Fruit fly (Drosophila melanogaster) whole organism, pupa: Measurements from ENCODE around the gene Slu7.

Experiments used
- CG10348 ChIP-seq: fragments of 200-800 bp; sonication (Bioruptor generic); IDR thresholded peaks from 2 replicates; pipeline ENCODE4 v1.3.6; 2022; ENCODE audit warnings: missing biosample characterization, missing genetic modification characterization
- CG12605 ChIP-seq: fragments of 200-800 bp; sonication (Bioruptor generic); IDR thresholded peaks from 2 replicates; pipeline ENCODE4 v1.3.6; 2022; ENCODE audit warnings: missing biosample characterization, missing genetic modification characterization
- CG13204 ChIP-seq: fragments of 200-800 bp; sonication (Bioruptor generic); optimal IDR thresholded peaks from 2 replicates; lab custom pipeline; 2018; ENCODE audit warnings: missing biosample characterization, mild to moderate bottlenecking, missing genetic modification characterization, moderate library complexity
- CG14655 ChIP-seq: fragments of 200-800 bp; sonication (Bioruptor generic); optimal IDR thresholded peaks from 3 replicates; lab custom pipeline; 2017; ENCODE audit warnings: mild to moderate bottlenecking, missing biosample characterization, missing genetic modification reagents, missing genetic modification characterization
- CG15710 ChIP-seq: fragments of 200-800 bp; sonication (Bioruptor generic); optimal IDR thresholded peaks from 2 replicates; lab custom pipeline; 2018; ENCODE audit warnings: missing biosample characterization, mild to moderate bottlenecking, missing genetic modification characterization, moderate library complexity
- CG17806 ChIP-seq: fragments of 200-800 bp; sonication (Bioruptor generic); optimal IDR thresholded peaks from 2 replicates; lab custom pipeline; 2018; ENCODE audit warnings: missing biosample characterization, mild to moderate bottlenecking, missing genetic modification characterization, moderate library complexity
- CG32121 ChIP-seq: fragments of 200-800 bp; sonication (Bioruptor generic); IDR thresholded peaks from 2 replicates; pipeline ENCODE4 v1.3.6; 2022; ENCODE audit warnings: missing biosample characterization, missing genetic modification characterization
- CG34367 ChIP-seq: fragments of 200-800 bp; sonication (Bioruptor generic); optimal IDR thresholded peaks from 2 replicates; lab custom pipeline; 2018; ENCODE audit warnings: missing biosample characterization, mild to moderate bottlenecking, missing genetic modification characterization
- CG4496 ChIP-seq: fragments of 200-800 bp; sonication (Bioruptor generic); IDR thresholded peaks from 3 replicates; pipeline ENCODE4 v1.3.6; 2022; ENCODE audit warnings: missing biosample characterization, missing genetic modification characterization
- CG8159 ChIP-seq: fragments of 200-800 bp; sonication (Bioruptor generic); optimal IDR thresholded peaks from 3 replicates; lab custom pipeline; 2018; ENCODE audit warnings: missing biosample characterization, mild to moderate bottlenecking, missing genetic modification characterization, moderate library complexity
- CG8301 ChIP-seq: fragments of 200-800 bp; sonication (Bioruptor generic); optimal IDR thresholded peaks from 2 replicates; lab custom pipeline; 2018; ENCODE audit warnings: missing biosample characterization, mild to moderate bottlenecking, missing genetic modification characterization
- CG9948 ChIP-seq: fragments of 200-800 bp; sonication (Bioruptor generic); optimal IDR thresholded peaks from 2 replicates; lab custom pipeline; 2018; ENCODE audit warnings: missing biosample characterization, mild to moderate bottlenecking, missing genetic modification characterization, moderate library complexity
- D1 ChIP-seq: fragments of 200-800 bp; sonication (Bioruptor generic); optimal IDR thresholded peaks from 2 replicates; lab custom pipeline; 2018; ENCODE audit warnings: missing biosample characterization, mild to moderate bottlenecking, missing genetic modification characterization, moderate library complexity
- EcR ChIP-seq: fragments of 200-800 bp; sonication (Bioruptor generic); optimal IDR thresholded peaks from 3 replicates; lab custom pipeline; 2019; ENCODE audit warnings: missing biosample characterization, missing genetic modification characterization, mild to moderate bottlenecking, moderate library complexity, missing genetic modification reagents
- Ets98B ChIP-seq: fragments of 200-800 bp; sonication (Bioruptor generic); IDR thresholded peaks from 2 replicates; pipeline ENCODE4 v1.3.6; 2022; ENCODE audit warnings: missing biosample characterization, missing genetic modification characterization
- Pif1A ChIP-seq: fragments of 200-800 bp; sonication (Bioruptor generic); optimal IDR thresholded peaks from 3 replicates; lab custom pipeline; 2016; ENCODE audit warnings: missing biosample characterization, missing genetic modification characterization
- Pif1B ChIP-seq: fragments of 200-800 bp; sonication (Bioruptor generic); optimal IDR thresholded peaks from 3 replicates; lab custom pipeline; 2016; ENCODE audit warnings: missing biosample characterization, missing genetic modification characterization
- Snoo ChIP-seq: fragments of 200-800 bp; sonication (Bioruptor generic); optimal IDR thresholded peaks from 3 replicates; lab custom pipeline; 2017; ENCODE audit warnings: missing biosample characterization, mild to moderate bottlenecking, missing genetic modification characterization, inconsistent platforms
- fd96Ca ChIP-seq: fragments of 200-800 bp; sonication (Bioruptor generic); IDR thresholded peaks from 3 replicates; pipeline ENCODE4 v1.3.6; 2022; ENCODE audit warnings: missing biosample characterization, missing genetic modification characterization
- gl ChIP-seq: fragments of 200-800 bp; sonication (Bioruptor generic); optimal IDR thresholded peaks from 2 replicates; lab custom pipeline; 2018; ENCODE audit warnings: missing biosample characterization, mild to moderate bottlenecking, missing genetic modification characterization
- rn ChIP-seq: fragments of 200-800 bp; sonication (Bioruptor generic); IDR thresholded peaks from 2 replicates; pipeline ENCODE4 v1.3.6; 2022; ENCODE audit warnings: missing biosample characterization, missing genetic modification characterization

The Slu7 gene

DNA sequence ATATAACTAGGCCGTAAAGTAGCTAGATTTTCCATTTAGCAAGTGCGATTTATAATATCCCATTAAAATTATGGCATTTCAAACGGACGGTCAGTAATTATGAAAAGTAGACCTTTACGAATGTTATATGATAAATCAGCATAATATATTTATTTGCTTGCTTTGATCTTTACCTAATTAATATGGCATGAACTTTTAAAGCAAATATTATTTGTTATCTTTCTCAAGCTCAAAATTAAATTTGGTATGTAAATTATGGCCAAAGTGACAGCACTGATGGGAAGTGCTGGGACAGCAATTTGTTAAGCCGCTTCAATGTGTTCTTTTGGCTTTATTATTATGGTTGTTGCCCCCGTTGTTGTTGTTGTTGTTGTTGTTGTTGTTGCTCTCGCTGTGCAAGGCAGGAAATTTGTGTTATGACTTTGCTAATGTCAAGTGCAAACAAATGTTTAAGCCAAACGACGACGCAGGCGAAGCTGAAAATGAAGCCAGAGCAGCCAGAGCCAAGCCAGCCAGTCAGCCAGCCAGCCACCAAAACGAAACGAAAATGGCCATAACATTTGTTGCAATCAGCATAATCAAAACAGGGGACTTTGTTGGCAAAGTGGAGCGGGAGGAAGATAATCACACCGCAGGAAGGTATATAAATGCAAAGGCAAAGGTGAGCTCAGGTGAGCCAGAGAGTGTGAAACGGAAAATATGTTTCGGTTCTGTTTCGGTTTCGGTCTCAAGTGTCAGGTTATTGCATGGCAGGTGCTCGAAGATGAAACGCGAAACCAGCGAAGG, 43.8 kb upstream of the Slu7 start:
- TF ChIP-seq CG17806 (no peak), D1 (tag; lab: Kevin White, UChicago) (no peak), CG12605 (no peak), CG32121 (no peak), CG9948 (tag; lab: Kevin White, UChicago) (no peak), rn (GFP tag; lab: Robert Waterston, UW) (no peak), CG13204 (GFP tag; lab: Kevin White, UChicago) (no peak), fd96Ca (GFP tag; lab: Robert Waterston, UW) (no peak), CG4496 (GFP tag; lab: Robert Waterston, UW) (no peak), CG15710 (tag; lab: Kevin White, UChicago) (peak; percentile 6), EcR (GFP tag; lab: Kevin White, UChicago) (no peak), Pif1A (GFP tag; lab: Kevin White, UChicago) (no peak), gl (tag; lab: Kevin White, UChicago) (no peak), CG34367 (tag; lab: Kevin White, UChicago) (no peak), CG8159 (peak; percentile 11), Ets98B (no peak), CG14655 (peak; percentile 10), CG10348 (GFP tag; lab: Robert Waterston, UW) (no peak)

DNA sequence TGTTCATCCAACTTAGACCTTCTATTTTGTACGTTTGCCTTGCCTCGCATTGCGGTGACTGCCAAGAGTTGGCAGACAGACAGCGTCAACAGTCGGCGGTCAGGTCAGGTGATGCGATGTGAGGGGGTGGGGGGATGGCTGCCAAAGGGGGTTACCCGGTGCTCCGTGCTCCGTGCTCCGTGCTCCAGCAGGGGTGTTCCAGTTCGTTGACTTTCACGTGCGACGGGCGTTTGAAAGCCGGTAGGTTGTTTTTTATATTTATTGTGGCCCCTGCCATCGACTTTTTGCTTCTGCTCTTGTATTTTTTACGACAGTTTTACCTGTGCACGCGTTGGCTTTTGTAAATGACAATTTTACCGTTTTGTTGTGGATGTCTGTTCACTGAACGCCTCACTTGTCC, 43.2 kb upstream of the Slu7 start:
- TF ChIP-seq CG12605, result no peak
- no peak for TF ChIP-seq CG32121
- peak; percentile 35 for TF ChIP-seq CG13204 (GFP tag; lab: Kevin White, UChicago)
- no peak for TF ChIP-seq Pif1B (GFP tag; lab: Kevin White, UChicago)
- TF ChIP-seq Snoo, result no peak
- no peak for TF ChIP-seq rn (GFP tag; lab: Robert Waterston, UW)
- TF ChIP-seq CG14655, result no peak
- no peak for TF ChIP-seq CG9948 (tag; lab: Kevin White, UChicago)
- peak; percentile 70; the same call in 2 of the 3 replicates for TF ChIP-seq CG4496 (GFP tag; lab: Robert Waterston, UW)
- TF ChIP-seq fd96Ca (GFP tag; lab: Robert Waterston, UW), result 0 out of 3 replicates have a peak, but pooled peaks have one; percentile 31
- no peak for TF ChIP-seq gl (tag; lab: Kevin White, UChicago)
- no peak for TF ChIP-seq CG8159
- TF ChIP-seq D1 (tag; lab: Kevin White, UChicago), result no peak
- 0 out of 2 replicates have a peak, but pooled peaks have one; percentile 26 for TF ChIP-seq Ets98B
- TF ChIP-seq CG17806, result no peak
- TF ChIP-seq CG15710 (tag; lab: Kevin White, UChicago), result no peak
- TF ChIP-seq EcR (GFP tag; lab: Kevin White, UChicago), result peak; percentile 45
- TF ChIP-seq CG10348 (GFP tag; lab: Robert Waterston, UW), result no peak
- no peak for TF ChIP-seq Pif1A (GFP tag; lab: Kevin White, UChicago)
- TF ChIP-seq CG34367 (tag; lab: Kevin White, UChicago), result no peak
- no peak for TF ChIP-seq CG8301 (tag; lab: Kevin White, UChicago)

DNA sequence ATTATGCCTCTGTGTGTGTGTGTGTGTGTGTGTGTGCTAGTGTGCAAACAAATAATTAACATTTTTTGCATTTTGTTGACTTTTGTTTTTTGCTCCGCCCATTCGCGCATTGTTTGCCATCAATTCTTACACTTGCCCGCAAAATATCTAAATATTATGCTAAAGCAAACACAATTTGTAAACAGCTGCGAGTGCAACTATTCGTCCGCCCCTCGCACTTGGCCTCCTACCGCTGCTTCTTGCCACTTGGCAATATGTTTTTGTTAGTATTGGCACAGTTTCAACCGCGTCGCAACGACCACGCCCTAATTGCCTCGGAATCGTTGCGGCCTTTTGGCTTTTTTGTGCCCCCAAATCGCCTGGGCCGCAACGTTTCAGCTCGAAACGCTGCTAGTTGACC, 38.7 kb upstream of the Slu7 start:
- TF ChIP-seq EcR (GFP tag; lab: Kevin White, UChicago), result no peak
- TF ChIP-seq CG32121, result peak; percentile 63; the same call in 1 of the 2 replicates

dm6 chr3R:29076609-29077008, 37.7 kb upstream of the Slu7 start:
- TF ChIP-seq CG10348 (GFP tag; lab: Robert Waterston, UW) (no peak), Ets98B (no peak), CG12605 (no peak), CG8159 (no peak), rn (GFP tag; lab: Robert Waterston, UW) (no peak), CG34367 (tag; lab: Kevin White, UChicago) (no peak), gl (tag; lab: Kevin White, UChicago) (no peak), Snoo (no peak), CG14655 (no peak), CG15710 (tag; lab: Kevin White, UChicago) (no peak), CG8301 (tag; lab: Kevin White, UChicago) (no peak), CG32121 (no peak), D1 (tag; lab: Kevin White, UChicago) (no peak), CG4496 (GFP tag; lab: Robert Waterston, UW) (no peak), fd96Ca (GFP tag; lab: Robert Waterston, UW) (no peak), Pif1B (GFP tag; lab: Kevin White, UChicago) (no peak), CG17806 (no peak), CG13204 (GFP tag; lab: Kevin White, UChicago) (no peak), CG9948 (tag; lab: Kevin White, UChicago) (no peak), Pif1A (GFP tag; lab: Kevin White, UChicago) (no peak)

dm6 chr3R:29075631-29076398, 36.9 kb upstream of the Slu7 start:
- TF ChIP-seq CG17806 (peak; percentile 40), Ets98B (no peak), Pif1A (GFP tag; lab: Kevin White, UChicago) (peak; percentile 37), Snoo (peak; percentile 24), rn (GFP tag; lab: Robert Waterston, UW) (no peak), CG13204 (GFP tag; lab: Kevin White, UChicago) (peak; percentile 18), D1 (tag; lab: Kevin White, UChicago) (no peak), fd96Ca (GFP tag; lab: Robert Waterston, UW) (no peak), Pif1B (GFP tag; lab: Kevin White, UChicago) (peak; percentile 28), CG4496 (GFP tag; lab: Robert Waterston, UW) (0 out of 3 replicates have a peak, but pooled peaks have one; percentile 43), CG34367 (tag; lab: Kevin White, UChicago) (peak; percentile 46), CG12605 (no peak), CG8159 (peak; percentile 55), CG8301 (tag; lab: Kevin White, UChicago) (peak; percentile 44), CG15710 (tag; lab: Kevin White, UChicago) (peak; percentile 43), CG9948 (tag; lab: Kevin White, UChicago) (peak; percentile 45), CG32121 (no peak), CG14655 (peak; percentile 52), CG10348 (GFP tag; lab: Robert Waterston, UW) (no peak)
